Worm (Caenorhabditis elegans): ENCODE results near the gene H39E23.3.

- TF ChIP-seq zag-1 (tag; optimal IDR thresholded peaks at IDR 0.05): no peak
- no peak for TF ChIP-seq snpc-4 (tag; optimal IDR thresholded peaks at IDR 0.05)
- no peak for TF ChIP-seq nhr-28 (tag; optimal IDR thresholded peaks at IDR 0.05)
- no peak for TF ChIP-seq jun-1 (tag; optimal IDR thresholded peaks at IDR 0.05)
- TF ChIP-seq ama-1 (optimal IDR thresholded peaks at IDR 0.05): no peak
- TF ChIP-seq F37D6.2 (tag; optimal IDR thresholded peaks at IDR 0.05): no peak
- TF ChIP-seq ceh-82 (tag; optimal IDR thresholded peaks at IDR 0.05): no peak
Observed at ce11 chrV:14107511-14107910, at the start of gene H39E23.3.
